Fruit fly (Drosophila melanogaster): ENCODE measurements around the gene mRpL36.

The mRpL36 gene

dm6 chr3L:8157079-8157478, 32.1 kb upstream of the mRpL36 start (continued):
- TF ChIP-seq svp (GFP tag): peak; percentile 90
- no peak for TF ChIP-seq fkh (GFP tag; optimal IDR thresholded peaks at IDR 0.05)
- no peak for TF ChIP-seq Eip93F (GFP tag; optimal IDR thresholded peaks at IDR 0.05)
- TF ChIP-seq Eip78C (GFP tag): peak; percentile 95
- TF ChIP-seq CG11902 (GFP tag; optimal IDR thresholded peaks at IDR 0.05): peak; percentile 41
- no peak for TF ChIP-seq CG7368 (GFP tag; optimal IDR thresholded peaks at IDR 0.05)
- TF ChIP-seq CG6792 (GFP tag; optimal IDR thresholded peaks at IDR 0.05): peak; percentile 65
- peak; percentile 42 for TF ChIP-seq Ets21C (GFP tag; optimal IDR thresholded peaks at IDR 0.05)

- TF ChIP-seq Sox102F (GFP tag; optimal IDR thresholded peaks at IDR 0.05) (no peak), topi (GFP tag; optimal IDR thresholded peaks at IDR 0.05) (peak; percentile 22), Hr39 (GFP tag; optimal IDR thresholded peaks at IDR 0.05) (no peak), Eip78C (GFP tag) (peak; percentile 78), CG8119 (GFP tag; IDR thresholded peaks at IDR 0.05) (no peak), Eip75B (GFP tag; optimal IDR thresholded peaks at IDR 0.05) (no peak), eg (GFP tag; IDR thresholded peaks at IDR 0.05) (peak; percentile 44; the same call in 1 of the 3 replicates), lz (GFP tag; optimal IDR thresholded peaks at IDR 0.05) (peak; percentile 23), pdm3 (GFP tag; optimal IDR thresholded peaks at IDR 0.05) (peak; percentile 31), fkh (GFP tag; optimal IDR thresholded peaks at IDR 0.05) (no peak), CG15336 (GFP tag; IDR thresholded peaks at IDR 0.05) (peak; percentile 41; the same call in 1 of the 2 replicates), Hr4 (GFP tag; optimal IDR thresholded peaks at IDR 0.05) (peak; percentile 15), fd59A (GFP tag; optimal IDR thresholded peaks at IDR 0.05) (no peak), CG11902 (GFP tag; optimal IDR thresholded peaks at IDR 0.05) (no peak), Lpt (GFP tag; optimal IDR thresholded peaks at IDR 0.05) (no peak), CG6276 (GFP tag; optimal IDR thresholded peaks at IDR 0.05) (peak; percentile 36), OdsH (GFP tag; optimal IDR thresholded peaks at IDR 0.05) (peak; percentile 17), salr (GFP tag; optimal IDR thresholded peaks at IDR 0.05) (no peak), Ets21C (GFP tag; optimal IDR thresholded peaks at IDR 0.05) (no peak), CG10669 (GFP tag; optimal IDR thresholded peaks at IDR 0.05) (peak; percentile 16), CG3032 (tag; optimal IDR thresholded peaks at IDR 0.05) (peak; percentile 34), CG6792 (GFP tag; optimal IDR thresholded peaks at IDR 0.05) (no peak), Ets96B (tag; optimal IDR thresholded peaks at IDR 0.05) (peak; percentile 1), CG11294 (GFP tag; IDR thresholded peaks at IDR 0.05) (no peak), CG31627 (GFP tag; optimal IDR thresholded peaks at IDR 0.05) (no peak), Blimp-1 (GFP tag; optimal IDR thresholded peaks at IDR 0.05) (no peak), Smox (GFP tag; optimal IDR thresholded peaks at IDR 0.05) (peak; percentile 12), fd85E (GFP tag; optimal IDR thresholded peaks at IDR 0.05) (no peak), ss (GFP tag; optimal IDR thresholded peaks at IDR 0.05) (peak in 1 of 2 experiments; percentile 22), Sox15 (GFP tag; optimal IDR thresholded peaks at IDR 0.05) (no peak), acj6 (GFP tag; optimal IDR thresholded peaks at IDR 0.05) (peak; percentile 28), CG6163 (GFP tag; IDR thresholded peaks at IDR 0.05) (peak; percentile 68), svp (GFP tag) (peak; percentile 75), achi (GFP tag; optimal IDR thresholded peaks at IDR 0.05) (no peak), CG10631 (GFP tag; optimal IDR thresholded peaks at IDR 0.05) (no peak), esn (GFP tag; optimal IDR thresholded peaks at IDR 0.05) (peak; percentile 21), CG11762 (GFP tag; optimal IDR thresholded peaks at IDR 0.05; ENCODE audit: insufficient read depth) (no peak), CG32006 (GFP tag; optimal IDR thresholded peaks at IDR 0.05) (peak; percentile 22), Sox14 (GFP tag; optimal IDR thresholded peaks at IDR 0.05) (no peak), Gug (GFP tag; IDR thresholded peaks at IDR 0.05) (no peak), CG8319 (GFP tag; optimal IDR thresholded peaks at IDR 0.05) (no peak), Hr38 (GFP tag; optimal IDR thresholded peaks at IDR 0.05) (no peak), CG6854 (GFP tag; optimal IDR thresholded peaks at IDR 0.05) (no peak), CG16779 (tag; optimal IDR thresholded peaks at IDR 0.05) (no peak), spab (GFP tag; optimal IDR thresholded peaks at IDR 0.05) (no peak), dsx (GFP tag; optimal IDR thresholded peaks at IDR 0.05; ENCODE audit: poor library complexity, severe bottlenecking) (no peak), CG7368 (GFP tag; optimal IDR thresholded peaks at IDR 0.05) (no peak), cyc (GFP tag; optimal IDR thresholded peaks at IDR 0.05) (peak; percentile 11), CG4318 (GFP tag; optimal IDR thresholded peaks at IDR 0.05) (no peak)
Measured at dm6 chr3L:8156199-8156598, 31.3 kb upstream of the mRpL36 start.

All from whole organism, prepupa.